Worm (Caenorhabditis elegans) whole organism, L3 larva: ENCODE results near the gene trim-21.

Experiments used
- ama-1 ChIP-seq: fragments of 150-350 bp; optimal IDR thresholded peaks from 2 replicates; lab custom pipeline; 2018
- nhr-11 ChIP-seq: fragments of 150-350 bp; optimal IDR thresholded peaks from 2 replicates; lab custom pipeline; 2014; ENCODE audit warnings: missing biosample characterization, missing genetic modification characterization
- nhr-23 ChIP-seq: fragments of 150-350 bp; optimal IDR thresholded peaks from 2 replicates; lab custom pipeline; 2014; ENCODE audit warnings: missing biosample characterization, missing genetic modification reagents, missing genetic modification characterization
- sea-2 ChIP-seq: fragments of 150-350 bp; sonication (generic microtip); optimal IDR thresholded peaks from 4 replicates; lab custom pipeline; 2014; ENCODE audit warnings: missing biosample characterization, missing genetic modification reagents, missing genetic modification characterization
- skn-1 ChIP-seq: fragments of 150-350 bp; optimal IDR thresholded peaks from 2 replicates; lab custom pipeline; 2014; ENCODE audit warnings: missing biosample characterization, missing genetic modification characterization
- unc-62 ChIP-seq: fragments of 150-350 bp; sonication (generic microtip); optimal IDR thresholded peaks from 4 replicates; lab custom pipeline; 2014; ENCODE audit warnings: missing biosample characterization, missing genetic modification reagents, missing genetic modification characterization
- ztf-4 ChIP-seq: fragments of 150-350 bp; optimal IDR thresholded peaks from 2 replicates; lab custom pipeline; 2014; ENCODE audit warnings: missing biosample characterization, missing genetic modification characterization

ce11 chrII:2332220-2332619, 19.6 kb upstream of the trim-21 start, which contains the start of gene F43C11.8:
- TF ChIP-seq nhr-23, result no peak
- TF ChIP-seq ama-1 (lab: Kevin White, UChicago), result no peak
- TF ChIP-seq skn-1 (tag; lab: Kevin White, UChicago), result no peak
- no peak for TF ChIP-seq nhr-11 (tag; lab: Kevin White, UChicago)
- TF ChIP-seq sea-2 (GFP tag; lab: Kevin White, UChicago), result no peak
- no peak for TF ChIP-seq unc-62 (GFP tag; lab: Kevin White, UChicago)
- TF ChIP-seq ztf-4 (tag; lab: Kevin White, UChicago), result no peak
